Fruit fly (Drosophila melanogaster) Kc167 (cell line): ENCODE results near the gene Sbds.

Experiments used
- Myc ChIP-seq: fragments of >200 bp; optimal IDR thresholded peaks from 2 replicates; lab custom pipeline; 2017; ENCODE audit warnings: missing external identifiers
- insv ChIP-seq: fragments of >200 bp; optimal IDR thresholded peaks from 3 replicates; lab custom pipeline; 2018; ENCODE audit warnings: missing external identifiers
- psq ChIP-seq: fragments of >200 bp; optimal IDR thresholded peaks from 2 replicates; lab custom pipeline; 2017; ENCODE audit warnings: missing external identifiers

dm6 chr3L:6792617-6793016 is 39.9 kb downstream of the Sbds start:
- TF ChIP-seq insv (no peak), Myc (lab: Kevin White, UChicago) (no peak), psq (lab: Kevin White, UChicago) (no peak)
